Worm (Caenorhabditis elegans): ENCODE results near the gene B0238.15.

The B0238.15 gene

ce11 chrV:5272034-5272433 is 32.0 kb downstream of the B0238.15 start:
- peak; percentile 6 for TF ChIP-seq sma-9 (GFP tag; optimal IDR thresholded peaks at IDR 0.05)
- no peak for TF ChIP-seq sma-9 (tag; optimal IDR thresholded peaks at IDR 0.05)
- no peak for TF ChIP-seq aly-2 (tag; optimal IDR thresholded peaks at IDR 0.05)

- TF ChIP-seq ZK546.5 (tag; optimal IDR thresholded peaks at IDR 0.05) (no peak), skn-1 (tag; optimal IDR thresholded peaks at IDR 0.05) (peak; percentile 31), sma-9 (GFP tag; optimal IDR thresholded peaks at IDR 0.05) (peak; percentile 86), sma-9 (tag; optimal IDR thresholded peaks at IDR 0.05) (peak; percentile 29), ceh-82 (tag; optimal IDR thresholded peaks at IDR 0.05) (no peak), F13H6.1 (tag; optimal IDR thresholded peaks at IDR 0.05) (peak; percentile 16), nhr-129 (tag; optimal IDR thresholded peaks at IDR 0.05) (peak; percentile 74), lin-39 (tag; optimal IDR thresholded peaks at IDR 0.05) (no peak), nhr-21 (tag; optimal IDR thresholded peaks at IDR 0.05) (peak; percentile 28), lsy-2 (tag; optimal IDR thresholded peaks at IDR 0.05) (peak in 1 of 2 experiments; percentile 9), sma-3 (GFP tag; optimal IDR thresholded peaks at IDR 0.05) (peak; percentile 26), gmeb-1 (tag; optimal IDR thresholded peaks at IDR 0.05) (peak; percentile 28)
Observed at ce11 chrV:5272619-5273074, 32.6 kb downstream of the B0238.15 start.

- TF ChIP-seq gmeb-1 (tag; optimal IDR thresholded peaks at IDR 0.05) (no peak), fos-1 (tag; optimal IDR thresholded peaks at IDR 0.05) (peak; percentile 44), lsy-2 (tag; optimal IDR thresholded peaks at IDR 0.05) (no peak), sma-9 (GFP tag; optimal IDR thresholded peaks at IDR 0.05) (peak; percentile 65), sma-9 (tag; optimal IDR thresholded peaks at IDR 0.05) (no peak)
Observed at ce11 chrV:5273241-5273640, 33.2 kb downstream of the B0238.15 start.

ce11 chrV:5273770-5274169 is 33.8 kb downstream of the B0238.15 start, which contains the start of gene natc-2:
Gene natc-2, plus strand, starts transcription at chrV:5274070.
- TF ChIP-seq F13H6.1 (tag; optimal IDR thresholded peaks at IDR 0.05): no peak
- no peak for TF ChIP-seq ztf-4 (tag; optimal IDR thresholded peaks at IDR 0.05)
- no peak for TF ChIP-seq nhr-25 (tag; optimal IDR thresholded peaks at IDR 0.05)
- no peak for TF ChIP-seq dmd-4 (tag; optimal IDR thresholded peaks at IDR 0.05)

ce11 chrV:5274974-5275373 is 35.0 kb downstream of the B0238.15 start:
- no peak for TF ChIP-seq peb-1 (tag; optimal IDR thresholded peaks at IDR 0.05)
- TF ChIP-seq lin-13 (GFP tag; optimal IDR thresholded peaks at IDR 0.05): peak; percentile 24
- peak; percentile 38 for TF ChIP-seq crh-2 (tag; optimal IDR thresholded peaks at IDR 0.05)
- peak; percentile 52 for TF ChIP-seq unc-55 (GFP tag; optimal IDR thresholded peaks at IDR 0.05)
- no peak for TF ChIP-seq nhr-6 (tag; optimal IDR thresholded peaks at IDR 0.05)
- no peak for TF ChIP-seq nhr-129 (tag; optimal IDR thresholded peaks at IDR 0.05)
- TF ChIP-seq C34F6.9 (tag; optimal IDR thresholded peaks at IDR 0.05): peak; percentile 58
- peak; percentile 41 for TF ChIP-seq sma-9 (GFP tag; optimal IDR thresholded peaks at IDR 0.05)
- TF ChIP-seq sma-9 (tag; optimal IDR thresholded peaks at IDR 0.05): no peak
- no peak for TF ChIP-seq nhr-11 (tag; optimal IDR thresholded peaks at IDR 0.05)
- peak; percentile 2 for TF ChIP-seq fos-1 (tag; optimal IDR thresholded peaks at IDR 0.05)
- peak; percentile 53 for TF ChIP-seq F13H6.1 (tag; optimal IDR thresholded peaks at IDR 0.05)
- peak; percentile 59 to 70 for TF ChIP-seq lsy-2 (tag; optimal IDR thresholded peaks at IDR 0.05)
- no peak for TF ChIP-seq Y55F3AM.14 (GFP tag; optimal IDR thresholded peaks at IDR 0.05)
- peak; percentile 57 for TF ChIP-seq nhr-25 (tag; optimal IDR thresholded peaks at IDR 0.05)
- peak; percentile 24 for TF ChIP-seq sem-4 (tag; optimal IDR thresholded peaks at IDR 0.05)
- TF ChIP-seq mab-5 (tag; optimal IDR thresholded peaks at IDR 0.05): peak; percentile 34
- peak; percentile 77 for TF ChIP-seq gmeb-1 (tag; optimal IDR thresholded peaks at IDR 0.05)

ce11 chrV:5275426-5276007 is 35.5 kb downstream of the B0238.15 start:
- no peak for TF ChIP-seq nhr-237 (tag; optimal IDR thresholded peaks at IDR 0.05)
- TF ChIP-seq unc-39 (tag; optimal IDR thresholded peaks at IDR 0.05): no peak
- peak; percentile 5 for TF ChIP-seq Y55F3AM.14 (GFP tag; optimal IDR thresholded peaks at IDR 0.05)
- TF ChIP-seq nhr-21 (tag; optimal IDR thresholded peaks at IDR 0.05): no peak
- TF ChIP-seq nhr-129 (tag; optimal IDR thresholded peaks at IDR 0.05): no peak
- TF ChIP-seq snpc-4 (tag; optimal IDR thresholded peaks at IDR 0.05): no peak

All from whole organism, L2 larva.